Fruit fly (Drosophila melanogaster): ENCODE measurements around the gene CG16853.

- TF ChIP-seq CG9948 (tag; optimal IDR thresholded peaks at IDR 0.05) (no peak), CG14655 (GFP tag; optimal IDR thresholded peaks at IDR 0.05) (no peak), gl (tag; optimal IDR thresholded peaks at IDR 0.05) (no peak), CG15710 (tag; optimal IDR thresholded peaks at IDR 0.05) (no peak), CG8159 (tag; optimal IDR thresholded peaks at IDR 0.05) (no peak), Pif1A (GFP tag; optimal IDR thresholded peaks at IDR 0.05) (no peak), EcR (GFP tag; optimal IDR thresholded peaks at IDR 0.05) (no peak), CG32121 (GFP tag; IDR thresholded peaks at IDR 0.05) (no peak), CG8301 (tag; optimal IDR thresholded peaks at IDR 0.05) (no peak)
These were observed 27.9 kb downstream of the CG16853 start for dm6 chr2L:13570016-13570415.
